Fruit fly (Drosophila melanogaster): ENCODE measurements around the gene CG11815.

Gene CG11815

DNA sequence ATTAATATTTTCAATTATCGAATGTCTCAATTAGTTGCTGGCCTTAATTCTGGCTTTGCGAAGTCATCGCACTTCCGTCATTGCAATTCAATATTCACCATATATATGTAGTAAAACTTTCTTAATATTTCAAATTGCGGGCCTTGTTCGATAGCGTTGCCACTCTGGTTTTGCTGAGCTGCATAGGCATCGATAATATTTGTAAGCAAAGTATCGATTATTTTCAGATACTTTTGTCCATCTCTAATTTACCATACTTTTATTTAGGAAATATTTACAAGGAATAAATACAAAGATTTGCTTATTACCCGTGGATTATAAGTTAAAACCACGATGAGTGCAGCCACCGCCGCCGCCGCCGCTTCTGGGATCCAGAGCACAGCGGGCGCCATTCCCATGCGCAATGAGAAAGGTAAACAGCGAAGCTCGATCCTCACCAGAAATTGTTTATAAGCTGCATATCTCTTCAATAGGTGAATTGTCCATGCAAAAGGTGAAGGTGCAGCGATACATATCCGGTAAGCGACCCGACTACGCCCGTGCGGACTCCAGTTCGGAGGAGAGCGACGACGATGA is 30.1 kb downstream of the CG11815 start, which contains the start of gene Mfap1 (continued):
- TF ChIP-seq trh (GFP tag; optimal IDR thresholded peaks at IDR 0.05) (no peak), p53 (GFP tag; optimal IDR thresholded peaks at IDR 0.05) (no peak), CG3838 (GFP tag; optimal IDR thresholded peaks at IDR 0.05) (no peak), Meics (GFP tag; optimal IDR thresholded peaks at IDR 0.05) (no peak), Sox100B (GFP tag; optimal IDR thresholded peaks at IDR 0.05) (no peak), CG6813 (GFP tag; optimal IDR thresholded peaks at IDR 0.05) (no peak), CG7963 (GFP tag; IDR thresholded peaks at IDR 0.05; ENCODE audit: partially characterized antibody) (peak; percentile 24; the same call in 1 of the 3 replicates), CG9727 (GFP tag; optimal IDR thresholded peaks at IDR 0.05) (no peak), CG15514 (GFP tag; optimal IDR thresholded peaks at IDR 0.05) (peak; percentile 71), Ssrp (tag; optimal IDR thresholded peaks at IDR 0.05) (no peak), fru (optimal IDR thresholded peaks at IDR 0.05) (no peak), Sry-β (GFP tag; optimal IDR thresholded peaks at IDR 0.05) (no peak), unc-4 (GFP tag; IDR thresholded peaks at IDR 0.05; ENCODE audit: partially characterized antibody) (peak; percentile 77), CG10321 (GFP tag; IDR thresholded peaks at IDR 0.05) (no peak), Dref (GFP tag; IDR thresholded peaks at IDR 0.05) (peak; percentile 80), so (GFP tag; IDR thresholded peaks at IDR 0.05) (no peak), CG15011 (GFP tag; optimal IDR thresholded peaks at IDR 0.05) (no peak), fd64A (GFP tag; optimal IDR thresholded peaks at IDR 0.05) (no peak), run (tag; optimal IDR thresholded peaks at IDR 0.05) (no peak), E2f2 (GFP tag; IDR thresholded peaks at IDR 0.05) (peak; percentile 98), CG7271 (tag; optimal IDR thresholded peaks at IDR 0.05) (no peak), hkb (optimal IDR thresholded peaks at IDR 0.05) (no peak), hkb (GFP tag; IDR thresholded peaks at IDR 0.05) (no peak), Hey (tag; optimal IDR thresholded peaks at IDR 0.05) (no peak), ttk (GFP tag; IDR thresholded peaks at IDR 0.05) (no peak), rib (GFP tag; IDR thresholded peaks at IDR 0.05) (no peak), CG15479 (GFP tag; optimal IDR thresholded peaks at IDR 0.05) (no peak), sens (GFP tag) (peak; percentile 87), toy (GFP tag; IDR thresholded peaks at IDR 0.05) (no peak), psq (GFP tag; optimal IDR thresholded peaks at IDR 0.05) (no peak), CG17829 (tag; optimal IDR thresholded peaks at IDR 0.05) (peak; percentile 23), lilli (GFP tag; optimal IDR thresholded peaks at IDR 0.05) (peak; percentile 18), D (optimal IDR thresholded peaks at IDR 0.05) (no peak), D (GFP tag; optimal IDR thresholded peaks at IDR 0.05) (no peak), ken (GFP tag; IDR thresholded peaks at IDR 0.05) (no peak), ftz-f1 (GFP tag; optimal IDR thresholded peaks at IDR 0.05) (no peak), pum (GFP tag; optimal IDR thresholded peaks at IDR 0.05) (no peak), CG8478 (optimal IDR thresholded peaks at IDR 0.05) (no peak), CG4730 (GFP tag; IDR thresholded peaks at IDR 0.05) (no peak), slou (GFP tag; optimal IDR thresholded peaks at IDR 0.05) (no peak), CG17359 (tag; optimal IDR thresholded peaks at IDR 0.05) (no peak), nau (GFP tag; optimal IDR thresholded peaks at IDR 0.05) (no peak), ap (GFP tag; IDR thresholded peaks at IDR 0.05) (no peak), Poxn (GFP tag; IDR thresholded peaks at IDR 0.05) (no peak), Dip3 (GFP tag; optimal IDR thresholded peaks at IDR 0.05) (no peak), repo (GFP tag; optimal IDR thresholded peaks at IDR 0.05) (no peak), usp (GFP tag; optimal IDR thresholded peaks at IDR 0.05) (no peak), Mes4 (GFP tag; optimal IDR thresholded peaks at IDR 0.05) (no peak), Elba2 (GFP tag; optimal IDR thresholded peaks at IDR 0.05) (no peak), CG10209 (GFP tag; optimal IDR thresholded peaks at IDR 0.05) (no peak), row (GFP tag; IDR thresholded peaks at IDR 0.05) (0 out of 3 replicates have a peak, but pooled peaks have one; percentile 8), Atf3 (GFP tag; optimal IDR thresholded peaks at IDR 0.05) (no peak), Adf1 (GFP tag; IDR thresholded peaks at IDR 0.05) (no peak)
